Fruit fly (Drosophila melanogaster) whole organism, embryonic: ENCODE data around the gene Best2.
A peak's percentile ranks its signal among the peaks of the same experiment; 100 is the strongest.

Experiments used
- Atf-2 ChIP-seq: fragments of 200-800 bp; sonication (Bioruptor generic); optimal IDR thresholded peaks from 2 replicates; lab custom pipeline; 2016; ENCODE audit warnings: missing biosample characterization, missing genetic modification characterization
- Awh ChIP-seq: fragments of 200-800 bp; sonication (Bioruptor generic); IDR thresholded peaks from 2 replicates; pipeline ENCODE4, ENCODE4 v1.3.6; 2022; ENCODE audit warnings: missing biosample characterization, missing genetic modification characterization
- Bgb ChIP-seq: fragments of 200-800 bp; sonication (Bioruptor generic); IDR thresholded peaks from 2 replicates; pipeline ENCODE4 v1.3.6; 2022; ENCODE audit warnings: missing biosample characterization, missing genetic modification characterization; ENCODE audit not compliant: partially characterized antibody
- CG10147 ChIP-seq: fragments of 200-800 bp; sonication (Bioruptor generic); optimal IDR thresholded peaks from 2 replicates; lab custom pipeline; 2019; ENCODE audit warnings: missing biosample characterization, mild to moderate bottlenecking, missing genetic modification characterization, moderate library complexity
- CG12071 ChIP-seq: fragments of 200-800 bp; sonication (Bioruptor generic); optimal IDR thresholded peaks from 3 replicates; lab custom pipeline; 2018; ENCODE audit warnings: missing biosample characterization, mild to moderate bottlenecking, missing genetic modification characterization
- CG12391 ChIP-seq: fragments of 200-800 bp; sonication (Bioruptor generic); optimal IDR thresholded peaks from 3 replicates; lab custom pipeline; 2018; ENCODE audit warnings: missing biosample characterization, mild to moderate bottlenecking, missing genetic modification characterization, moderate library complexity
- CG12744 ChIP-seq: fragments of 200-800 bp; sonication (Bioruptor generic); optimal IDR thresholded peaks from 2 replicates; lab custom pipeline; 2016; ENCODE audit warnings: missing biosample characterization, missing genetic modification characterization
- CG12769 ChIP-seq: fragments of 200-800 bp; sonication (Bioruptor generic); optimal IDR thresholded peaks from 2 replicates; lab custom pipeline; 2019; ENCODE audit warnings: missing biosample characterization, mild to moderate bottlenecking, missing genetic modification characterization, moderate library complexity
- CG14014 ChIP-seq: fragments of 200-800 bp; sonication (Bioruptor generic); IDR thresholded peaks from 2 replicates; pipeline ENCODE4 v1.3.6; 2022; ENCODE audit warnings: missing biosample characterization, missing genetic modification characterization
- CG15011 ChIP-seq: fragments of 200-800 bp; sonication (Bioruptor generic); optimal IDR thresholded peaks from 3 replicates; lab custom pipeline; 2018; ENCODE audit warnings: missing biosample characterization, mild to moderate bottlenecking, missing genetic modification characterization
- CG17359 ChIP-seq: fragments of 200-800 bp; sonication (Bioruptor generic); optimal IDR thresholded peaks from 3 replicates; lab custom pipeline; 2018; ENCODE audit warnings: missing biosample characterization, mild to moderate bottlenecking, missing genetic modification characterization, moderate library complexity
- CG17829 ChIP-seq: fragments of 200-800 bp; optimal IDR thresholded peaks from 2 replicates; lab custom pipeline; 2019; ENCODE audit warnings: missing biosample characterization, mild to moderate bottlenecking, missing genetic modification characterization, moderate library complexity
- CG1792 ChIP-seq: fragments of 200-800 bp; sonication (Bioruptor generic); optimal IDR thresholded peaks from 2 replicates; lab custom pipeline; 2016; ENCODE audit warnings: missing biosample characterization, missing genetic modification characterization
- CG18476 ChIP-seq: fragments of 200-800 bp; sonication (Bioruptor generic); optimal IDR thresholded peaks from 2 replicates; lab custom pipeline; 2016; ENCODE audit warnings: missing biosample characterization, mild to moderate bottlenecking, missing genetic modification characterization
- CG2199 ChIP-seq: fragments of 200-800 bp; sonication (Bioruptor generic); IDR thresholded peaks from 3 replicates; pipeline ENCODE4 v1.3.6; 2022; ENCODE audit warnings: missing biosample characterization, missing genetic modification characterization
- CG33557 ChIP-seq: fragments of 200-800 bp; sonication (Bioruptor generic); optimal IDR thresholded peaks from 2 replicates; lab custom pipeline; 2019; ENCODE audit warnings: missing biosample characterization, mild to moderate bottlenecking, missing genetic modification characterization, moderate library complexity
- CG4328 ChIP-seq: fragments of 200-800 bp; sonication (Bioruptor generic); optimal IDR thresholded peaks from 3 replicates; lab custom pipeline; 2017; ENCODE audit warnings: missing biosample characterization, missing genetic modification reagents, missing genetic modification characterization
- CG6175 ChIP-seq: fragments of 200-800 bp; sonication (Bioruptor generic); IDR thresholded peaks from 3 replicates; pipeline ENCODE4 v1.3.6; 2022; ENCODE audit warnings: missing biosample characterization, missing genetic modification characterization
- CG6683 ChIP-seq: fragments of 200-800 bp; sonication (Bioruptor generic); optimal IDR thresholded peaks from 2 replicates; lab custom pipeline; 2017; ENCODE audit warnings: missing biosample characterization, mild to moderate bottlenecking, missing genetic modification characterization, missing genetic modification reagents
- CG6765 ChIP-seq: fragments of 200-800 bp; sonication (Bioruptor generic); optimal IDR thresholded peaks from 3 replicates; lab custom pipeline; 2017; ENCODE audit warnings: missing biosample characterization, mild to moderate bottlenecking, missing genetic modification characterization
- CG7987 ChIP-seq: fragments of 200-800 bp; sonication (Bioruptor generic); optimal IDR thresholded peaks from 2 replicates; lab custom pipeline; 2018; ENCODE audit warnings: missing biosample characterization, mild to moderate bottlenecking, missing genetic modification characterization, moderate library complexity
- CG8944 ChIP-seq: fragments of 200-800 bp; sonication (Bioruptor generic); optimal IDR thresholded peaks from 3 replicates; lab custom pipeline; 2016; ENCODE audit warnings: missing biosample characterization, missing genetic modification characterization
- CHES-1-like ChIP-seq: fragments of 200-800 bp; sonication (Bioruptor generic); optimal IDR thresholded peaks from 2 replicates; lab custom pipeline; 2016; ENCODE audit warnings: missing biosample characterization, missing genetic modification characterization
- Fer1 ChIP-seq: fragments of 200-800 bp; sonication (Bioruptor generic); optimal IDR thresholded peaks from 2 replicates; lab custom pipeline; 2017; ENCODE audit warnings: missing biosample characterization, mild to moderate bottlenecking, missing genetic modification characterization
- GATAe ChIP-seq: fragments of 200-800 bp; sonication (Bioruptor generic); conservative IDR thresholded peaks from 2 replicates; pipeline ENCODE4 v1.3.6; 2022; ENCODE audit warnings: missing biosample characterization, missing genetic modification characterization
- Pdp1 ChIP-seq, 2 experiments: fragments of 200-800 bp; sonication (Bioruptor generic); optimal IDR thresholded peaks; 3 replicates each; lab custom pipeline; 2016; ENCODE audit warnings: missing biosample characterization in 2 of 2, missing genetic modification characterization in 2 of 2, mild to moderate bottlenecking in 1 of 2, moderate library complexity in 1 of 2
- Ptx1 ChIP-seq: fragments of 200-800 bp; sonication (Bioruptor generic); IDR thresholded peaks from 2 replicates; pipeline ENCODE4 v1.3.6; 2022; ENCODE audit warnings: missing biosample characterization, missing genetic modification characterization
- Rx ChIP-seq: fragments of 200-800 bp; sonication (Bioruptor generic); IDR thresholded peaks from 2 replicates; pipeline ENCODE4 v1.3.6; 2022; ENCODE audit warnings: missing biosample characterization, missing genetic modification characterization
- Side ChIP-seq: fragments of 200-800 bp; sonication (Bioruptor generic); optimal IDR thresholded peaks from 2 replicates; lab custom pipeline; 2016; ENCODE audit warnings: missing biosample characterization, missing genetic modification characterization
- Sin3A ChIP-seq: fragments of >200 bp; optimal IDR thresholded peaks from 2 replicates; lab custom pipeline; 2018
- Stat92E ChIP-seq, 3 experiments: fragments of >200 bp in 2 of 3; fragments of 200-800 bp in 1 of 3; sonication (Bioruptor generic) in 1 of 3; optimal IDR thresholded peaks; 2 replicates each; lab custom pipeline; 2017 to 2019; ENCODE audit warnings: missing biosample characterization in 3 of 3, missing genetic modification characterization in 3 of 3, mild to moderate bottlenecking in 1 of 3, moderate library complexity in 1 of 3
- cad ChIP-seq: fragments of >200 bp; optimal IDR thresholded peaks from 2 replicates; lab custom pipeline; 2017; ENCODE audit warnings: missing biosample characterization, missing genetic modification characterization
- cas ChIP-seq: fragments of 200-800 bp; sonication (Bioruptor generic); IDR thresholded peaks from 2 replicates; pipeline ENCODE4 v1.3.6; 2022; ENCODE audit warnings: missing biosample characterization, missing genetic modification characterization
- cato ChIP-seq: fragments of 200-800 bp; sonication (Bioruptor generic); optimal IDR thresholded peaks from 2 replicates; lab custom pipeline; 2016; ENCODE audit warnings: missing biosample characterization, missing genetic modification characterization, borderline replicate concordance
- chm ChIP-seq: fragments of 200-800 bp; sonication (Bioruptor generic); IDR thresholded peaks from 2 replicates; pipeline ENCODE4 v1.3.6; 2022; ENCODE audit warnings: missing biosample characterization, missing genetic modification characterization
- chn ChIP-seq: fragments of 200-800 bp; sonication (Bioruptor generic); optimal IDR thresholded peaks from 2 replicates; lab custom pipeline; 2016; ENCODE audit warnings: missing biosample characterization, missing genetic modification characterization
- dati ChIP-seq: fragments of 200-800 bp; sonication (Bioruptor generic); IDR thresholded peaks from 2 replicates; pipeline ENCODE4 v1.3.6; 2022; ENCODE audit warnings: missing biosample characterization, missing genetic modification characterization
- dimm ChIP-seq: fragments of 200-800 bp; sonication (Bioruptor generic); IDR thresholded peaks from 2 replicates; pipeline ENCODE4 v1.3.6; 2022; ENCODE audit warnings: missing biosample characterization, missing genetic modification characterization
- gsb-n ChIP-seq: fragments of 200-800 bp; sonication (Bioruptor generic); optimal IDR thresholded peaks from 3 replicates; lab custom pipeline; 2018; ENCODE audit warnings: missing biosample characterization, mild to moderate bottlenecking, missing genetic modification characterization
- her ChIP-seq: fragments of 200-800 bp; sonication (Bioruptor generic); optimal IDR thresholded peaks from 2 replicates; lab custom pipeline; 2016; ENCODE audit warnings: missing biosample characterization, missing genetic modification characterization
- hth ChIP-seq: fragments of >200 bp; optimal IDR thresholded peaks from 2 replicates; lab custom pipeline; 2017; ENCODE audit warnings: inconsistent platforms
- inv ChIP-seq: fragments of 200-800 bp; sonication (Bioruptor generic); IDR thresholded peaks from 2 replicates; pipeline ENCODE4 v1.3.6; 2022; ENCODE audit warnings: missing biosample characterization, missing genetic modification characterization; ENCODE audit not compliant: partially characterized antibody
- pita ChIP-seq: fragments of 200-800 bp; sonication (Bioruptor generic); optimal IDR thresholded peaks from 2 replicates; lab custom pipeline; 2017; ENCODE audit warnings: missing biosample characterization, mild to moderate bottlenecking, missing genetic modification characterization
- prd ChIP-seq, 3 experiments: fragments of >200 bp in 2 of 3; fragments of 200-800 bp in 1 of 3; sonication (Bioruptor generic) in 1 of 3; optimal IDR thresholded peaks in 2 of 3; IDR thresholded peaks in 1 of 3; 2 replicates in 2 of 3; 3 replicates in 1 of 3; pipeline versions ENCODE4 v1.3.6 to Lab custom; 2017 to 2022; ENCODE audit warnings: missing biosample characterization in 1 of 3, missing genetic modification characterization in 1 of 3
- salm ChIP-seq: fragments of 200-800 bp; sonication (Bioruptor generic); optimal IDR thresholded peaks from 2 replicates; lab custom pipeline; 2018; ENCODE audit warnings: missing biosample characterization, mild to moderate bottlenecking, missing genetic modification characterization
- sima ChIP-seq: fragments of 200-800 bp; sonication (Bioruptor generic); optimal IDR thresholded peaks from 2 replicates; lab custom pipeline; 2016; ENCODE audit warnings: missing biosample characterization, missing genetic modification characterization
- tio ChIP-seq: fragments of 200-800 bp; sonication (Bioruptor generic); optimal IDR thresholded peaks from 2 replicates; lab custom pipeline; 2017; ENCODE audit warnings: missing biosample characterization, missing genetic modification characterization, inconsistent platforms
- trh ChIP-seq: fragments of 200-800 bp; sonication (Bioruptor generic); optimal IDR thresholded peaks from 2 replicates; lab custom pipeline; 2016; ENCODE audit warnings: missing biosample characterization, missing genetic modification characterization
- zen2 ChIP-seq: fragments of 200-800 bp; sonication (Bioruptor generic); IDR thresholded peaks from 3 replicates; pipeline ENCODE4 v1.3.6; 2022; ENCODE audit warnings: missing biosample characterization, missing genetic modification characterization; ENCODE audit not compliant: partially characterized antibody
- zfh2 ChIP-seq: fragments of 200-800 bp; sonication (Bioruptor generic); optimal IDR thresholded peaks from 2 replicates; lab custom pipeline; 2016; ENCODE audit warnings: missing biosample characterization, missing genetic modification characterization

The Best2 gene

DNA sequence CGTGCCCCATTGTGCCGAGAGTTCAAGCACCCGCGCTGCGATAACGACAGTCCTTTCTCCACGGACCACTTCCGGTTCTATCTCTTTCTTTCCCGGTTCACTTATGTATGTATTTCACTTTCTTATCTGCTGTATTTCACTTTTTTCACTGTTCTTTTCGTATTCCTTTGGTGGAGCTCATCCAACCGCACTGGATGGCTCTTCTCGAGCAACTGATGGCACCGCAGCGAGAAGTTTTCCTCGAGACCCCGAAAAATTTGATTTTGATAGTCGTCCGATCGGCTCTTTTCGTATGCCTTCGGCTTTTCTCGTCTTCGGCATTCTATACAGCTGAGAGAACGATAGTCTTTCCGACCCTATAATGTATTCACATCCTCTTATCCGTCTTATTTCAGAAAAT, 38.7 kb downstream of the Best2 start, which contains the start of gene LanA (continued):
- TF ChIP-seq Bgb (GFP tag; lab: Robert Waterston, UW) (peak; percentile 44; the same call in 1 of the 2 replicates), CG17359 (tag; lab: Kevin White, UChicago) (no peak), Sin3A (lab: Kevin White, UChicago) (no peak), cato (GFP tag; lab: Kevin White, UChicago) (no peak), GATAe (GFP tag; lab: Robert Waterston, UW) (no peak), gsb-n (tag; lab: Kevin White, UChicago) (peak; percentile 7), pita (no peak), inv (GFP tag; lab: Robert Waterston, UW) (no peak), chm (GFP tag; lab: Robert Waterston, UW) (peak; percentile 82), Stat92E (GFP tag; optimal IDR thresholded peaks at IDR 0.05; lab: Kevin White, UChicago) (no peak), salm (tag; lab: Kevin White, UChicago) (peak; percentile 36), prd (optimal IDR thresholded peaks at IDR 0.05; lab: Kevin White, UChicago) (no peak), prd (GFP tag; IDR thresholded peaks at IDR 0.05; lab: Robert Waterston, UW) (0 out of 3 replicates have a peak, but pooled peaks have one; percentile 3), sima (GFP tag; lab: Kevin White, UChicago) (no peak), CHES-1-like (GFP tag; lab: Kevin White, UChicago) (peak; percentile 27), CG14014 (GFP tag; lab: Robert Waterston, UW) (no peak), CG15011 (no peak), CG10147 (GFP tag; lab: Kevin White, UChicago) (no peak), zen2 (GFP tag; lab: Robert Waterston, UW) (no peak), Fer1 (GFP tag; lab: Kevin White, UChicago) (no peak), Pdp1 (GFP tag; optimal IDR thresholded peaks at IDR 0.05; lab: Kevin White, UChicago) (no peak), CG12769 (tag; lab: Kevin White, UChicago) (no peak), Atf-2 (GFP tag; lab: Kevin White, UChicago) (no peak), cas (GFP tag; lab: Robert Waterston, UW) (no peak), CG4328 (GFP tag; lab: Kevin White, UChicago) (no peak), Awh (GFP tag; lab: Robert Waterston, UW) (peak; percentile 27; the same call in 1 of the 2 replicates), dati (GFP tag; lab: Robert Waterston, UW) (no peak), CG6765 (GFP tag; lab: Kevin White, UChicago) (no peak), tio (GFP tag; lab: Kevin White, UChicago) (no peak), CG1792 (no peak), her (GFP tag; lab: Kevin White, UChicago) (peak; percentile 45), Side (GFP tag; lab: Kevin White, UChicago) (no peak), CG33557 (peak; percentile 12), CG6683 (GFP tag; lab: Kevin White, UChicago) (no peak), Ptx1 (GFP tag; lab: Robert Waterston, UW) (no peak), Rx (GFP tag; lab: Robert Waterston, UW) (no peak), CG12071 (GFP tag; lab: Kevin White, UChicago) (no peak), dimm (GFP tag; lab: Robert Waterston, UW) (no peak), CG8944 (GFP tag; lab: Kevin White, UChicago) (no peak), CG6175 (GFP tag; lab: Robert Waterston, UW) (0 out of 3 replicates have a peak, but pooled peaks have one; percentile 8), CG2199 (GFP tag; lab: Robert Waterston, UW) (peak; percentile 71; the same call in 2 of the 3 replicates), cad (no peak), chn (GFP tag; lab: Kevin White, UChicago) (no peak), zfh2 (no peak), CG12744 (peak; percentile 31), CG12391 (tag; lab: Kevin White, UChicago) (no peak), trh (GFP tag; lab: Kevin White, UChicago) (no peak), CG7987 (GFP tag; lab: Kevin White, UChicago) (no peak), CG18476 (GFP tag; lab: Kevin White, UChicago) (no peak), hth (lab: Kevin White, UChicago) (no peak), CG17829 (tag; lab: Kevin White, UChicago) (no peak)
